Fruit fly (Drosophila melanogaster): Measurements from ENCODE around the gene Mat89Ba.

Gene Mat89Ba

dm6 chr3R:16235941-16236712 lies 36.1 kb downstream of the Mat89Ba start:
- TF ChIP-seq CG14655 (GFP tag; optimal IDR thresholded peaks at IDR 0.05) = peak; percentile 95
- TF ChIP-seq CG4496 (GFP tag; IDR thresholded peaks at IDR 0.05) = no peak
- peak; percentile 93 for TF ChIP-seq D1 (tag; optimal IDR thresholded peaks at IDR 0.05)
- TF ChIP-seq gl (tag; optimal IDR thresholded peaks at IDR 0.05) = peak; percentile 30
- peak; percentile 59 for TF ChIP-seq Pif1B (GFP tag; optimal IDR thresholded peaks at IDR 0.05)
- peak; percentile 68 for TF ChIP-seq EcR (GFP tag; optimal IDR thresholded peaks at IDR 0.05)
- peak; percentile 95 for TF ChIP-seq CG15710 (tag; optimal IDR thresholded peaks at IDR 0.05)
- no peak for TF ChIP-seq CG32121 (GFP tag; IDR thresholded peaks at IDR 0.05)
- peak; percentile 93 for TF ChIP-seq CG9948 (tag; optimal IDR thresholded peaks at IDR 0.05)
- TF ChIP-seq Pif1A (GFP tag; optimal IDR thresholded peaks at IDR 0.05) = peak; percentile 62
- peak; percentile 87 for TF ChIP-seq CG8301 (tag; optimal IDR thresholded peaks at IDR 0.05)
- TF ChIP-seq rn (GFP tag; IDR thresholded peaks at IDR 0.05) = no peak
- TF ChIP-seq CG34367 (tag; optimal IDR thresholded peaks at IDR 0.05) = peak; percentile 88
- no peak for TF ChIP-seq CG10348 (GFP tag; IDR thresholded peaks at IDR 0.05)
- TF ChIP-seq CG13204 (GFP tag; optimal IDR thresholded peaks at IDR 0.05) = peak; percentile 98
- TF ChIP-seq fd96Ca (GFP tag; IDR thresholded peaks at IDR 0.05) = no peak
- peak; percentile 91 for TF ChIP-seq Snoo (tag; optimal IDR thresholded peaks at IDR 0.05)
- peak; percentile 80 for TF ChIP-seq CG17806 (tag; optimal IDR thresholded peaks at IDR 0.05)
- no peak for TF ChIP-seq CG12605 (GFP tag; IDR thresholded peaks at IDR 0.05)
- peak; percentile 96 for TF ChIP-seq CG8159 (tag; optimal IDR thresholded peaks at IDR 0.05)
- no peak for TF ChIP-seq Ets98B (GFP tag; IDR thresholded peaks at IDR 0.05)

dm6 chr3R:16235215-16235937 lies 36.8 kb downstream of the Mat89Ba start:
- peak; percentile 76 for TF ChIP-seq CG13204 (GFP tag; optimal IDR thresholded peaks at IDR 0.05)
- no peak for TF ChIP-seq rn (GFP tag; IDR thresholded peaks at IDR 0.05)
- peak; percentile 96 for TF ChIP-seq EcR (GFP tag; optimal IDR thresholded peaks at IDR 0.05)

dm6 chr3R:16234745-16235149 lies 37.5 kb downstream of the Mat89Ba start:
- no peak for TF ChIP-seq fd96Ca (GFP tag; IDR thresholded peaks at IDR 0.05)
- TF ChIP-seq rn (GFP tag; IDR thresholded peaks at IDR 0.05) = no peak
- peak; percentile 81 for TF ChIP-seq Pif1A (GFP tag; optimal IDR thresholded peaks at IDR 0.05)
- peak; percentile 95 for TF ChIP-seq CG8159 (tag; optimal IDR thresholded peaks at IDR 0.05)
- TF ChIP-seq Ets98B (GFP tag; IDR thresholded peaks at IDR 0.05) = no peak
- TF ChIP-seq CG15710 (tag; optimal IDR thresholded peaks at IDR 0.05) = peak; percentile 90
- no peak for TF ChIP-seq CG12605 (GFP tag; IDR thresholded peaks at IDR 0.05)
- TF ChIP-seq Pif1B (GFP tag; optimal IDR thresholded peaks at IDR 0.05) = peak; percentile 90
- TF ChIP-seq D1 (tag; optimal IDR thresholded peaks at IDR 0.05) = peak; percentile 83
- TF ChIP-seq CG13204 (GFP tag; optimal IDR thresholded peaks at IDR 0.05) = no peak
- TF ChIP-seq CG9948 (tag; optimal IDR thresholded peaks at IDR 0.05) = peak; percentile 93
- TF ChIP-seq CG34367 (tag; optimal IDR thresholded peaks at IDR 0.05) = peak; percentile 83
- peak; percentile 92 for TF ChIP-seq CG14655 (GFP tag; optimal IDR thresholded peaks at IDR 0.05)
- peak; percentile 86 for TF ChIP-seq CG8301 (tag; optimal IDR thresholded peaks at IDR 0.05)
- peak; percentile 27 for TF ChIP-seq gl (tag; optimal IDR thresholded peaks at IDR 0.05)
- TF ChIP-seq Snoo (tag; optimal IDR thresholded peaks at IDR 0.05) = peak; percentile 87
- no peak for TF ChIP-seq EcR (GFP tag; optimal IDR thresholded peaks at IDR 0.05)
- TF ChIP-seq CG4496 (GFP tag; IDR thresholded peaks at IDR 0.05) = no peak
- no peak for TF ChIP-seq CG10348 (GFP tag; IDR thresholded peaks at IDR 0.05)
- TF ChIP-seq CG17806 (tag; optimal IDR thresholded peaks at IDR 0.05) = peak; percentile 88

dm6 chr3R:16234298-16234697 lies 37.9 kb downstream of the Mat89Ba start:
- TF ChIP-seq CG8159 (tag; optimal IDR thresholded peaks at IDR 0.05) (no peak), CG13204 (GFP tag; optimal IDR thresholded peaks at IDR 0.05) (peak; percentile 90), D1 (tag; optimal IDR thresholded peaks at IDR 0.05) (no peak), CG8301 (tag; optimal IDR thresholded peaks at IDR 0.05) (no peak), Pif1B (GFP tag; optimal IDR thresholded peaks at IDR 0.05) (no peak), EcR (GFP tag; optimal IDR thresholded peaks at IDR 0.05) (peak; percentile 66), Ets98B (GFP tag; IDR thresholded peaks at IDR 0.05) (no peak), CG4496 (GFP tag; IDR thresholded peaks at IDR 0.05) (no peak), CG14655 (GFP tag; optimal IDR thresholded peaks at IDR 0.05) (no peak), Snoo (tag; optimal IDR thresholded peaks at IDR 0.05) (no peak), CG17806 (tag; optimal IDR thresholded peaks at IDR 0.05) (no peak), CG9948 (tag; optimal IDR thresholded peaks at IDR 0.05) (no peak), rn (GFP tag; IDR thresholded peaks at IDR 0.05) (no peak)

dm6 chr3R:16232569-16232968 lies 39.6 kb downstream of the Mat89Ba start:
- TF ChIP-seq gl (tag; optimal IDR thresholded peaks at IDR 0.05) (peak; percentile 52), CG14655 (GFP tag; optimal IDR thresholded peaks at IDR 0.05) (no peak), rn (GFP tag; IDR thresholded peaks at IDR 0.05) (no peak), Ets98B (GFP tag; IDR thresholded peaks at IDR 0.05) (no peak), CG9948 (tag; optimal IDR thresholded peaks at IDR 0.05) (no peak), CG13204 (GFP tag; optimal IDR thresholded peaks at IDR 0.05) (peak; percentile 65), EcR (GFP tag; optimal IDR thresholded peaks at IDR 0.05) (peak; percentile 4), CG34367 (tag; optimal IDR thresholded peaks at IDR 0.05) (no peak)

All from whole organism, pupa.